Worm (Caenorhabditis elegans) whole organism, L1 larva: ENCODE measurements around the gene cyp-33D1.

ENCODE experiments used
- C34B4.2 ChIP-seq: sonication (generic microtip); optimal IDR thresholded peaks from 2 replicates; lab custom pipeline; 2017; ENCODE audit warnings: mild to moderate bottlenecking, missing genetic modification characterization, missing compliant biosample characterization
- ceh-88 ChIP-seq: fragments of 200-800 bp; sonication (Bioruptor generic); IDR thresholded peaks from 2 replicates; pipeline ENCODE4 v1.3.6; 2022; ENCODE audit warnings: missing genetic modification characterization, missing compliant biosample characterization
- lin-15B ChIP-seq: fragments of 150-350 bp; sonication (generic microtip); optimal IDR thresholded peaks from 3 replicates; lab custom pipeline; 2014; ENCODE audit warnings: missing biosample characterization, missing genetic modification characterization
- nhr-47 ChIP-seq: sonication (generic microtip); optimal IDR thresholded peaks from 2 replicates; lab custom pipeline; 2016; ENCODE audit warnings: mild to moderate bottlenecking, missing genetic modification characterization, moderate library complexity, missing compliant biosample characterization
- nhr-84 ChIP-seq: sonication (generic microtip); optimal IDR thresholded peaks from 2 replicates; lab custom pipeline; 2017; ENCODE audit warnings: missing biosample characterization, missing genetic modification characterization
- snpc-4 ChIP-seq: fragments of 150-350 bp; optimal IDR thresholded peaks from 2 replicates; lab custom pipeline; 2014; ENCODE audit warnings: missing biosample characterization, missing genetic modification characterization
- ztf-4 ChIP-seq: fragments of 150-350 bp; optimal IDR thresholded peaks from 2 replicates; lab custom pipeline; 2014; ENCODE audit warnings: missing biosample characterization, missing genetic modification characterization

DNA sequence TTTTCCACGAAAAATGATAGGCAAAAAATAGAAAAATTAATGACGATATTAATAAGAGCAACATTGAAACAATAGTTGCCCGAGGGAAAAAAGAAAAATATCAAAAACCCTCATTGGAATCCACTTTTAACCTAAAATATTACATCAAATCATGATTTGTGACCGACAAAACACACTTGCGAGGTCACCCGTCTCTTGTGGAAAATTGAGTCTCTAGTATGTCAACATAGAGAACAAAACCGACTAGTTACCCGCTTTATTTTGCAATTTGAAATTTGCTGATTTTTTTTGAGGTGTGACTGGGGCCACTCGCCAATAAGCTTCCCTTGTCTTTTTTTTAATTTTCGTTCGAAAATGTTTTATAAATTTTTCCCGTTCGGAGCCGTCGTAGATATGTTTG is at the start of gene cyp-33D1:
- TF ChIP-seq nhr-47 (tag; lab: Kevin White, UChicago): no peak
- no peak for TF ChIP-seq ceh-88 (GFP tag; lab: Robert Waterston, UW)
- no peak for TF ChIP-seq snpc-4 (tag; lab: Kevin White, UChicago)
- no peak for TF ChIP-seq C34B4.2 (tag; lab: Kevin White, UChicago)
- no peak for TF ChIP-seq ztf-4 (tag; lab: Kevin White, UChicago)
- no peak for TF ChIP-seq nhr-84 (tag; lab: Kevin White, UChicago)
- no peak for TF ChIP-seq lin-15B (tag; lab: Kevin White, UChicago)
